Fruit fly (Drosophila melanogaster) whole organism: ENCODE measurements around the gene kz.

ENCODE experiments used
- Dll ChIP-seq: fragments of >200 bp; optimal IDR thresholded peaks from 2 replicates; lab custom pipeline; 2017
- pan ChIP-seq: fragments of >200 bp; optimal IDR thresholded peaks from 2 replicates; lab custom pipeline; 2017
- psq ChIP-seq: fragments of >200 bp; optimal IDR thresholded peaks from 2 replicates; lab custom pipeline; 2017
- usp ChIP-seq: fragments of >200 bp; optimal IDR thresholded peaks from 2 replicates; lab custom pipeline; 2017; ENCODE audit warnings: missing biosample characterization, missing genetic modification characterization, mixed read lengths

- TF ChIP-seq Dll (lab: Kevin White, UChicago), result no peak
- TF ChIP-seq pan (lab: Kevin White, UChicago), result no peak
- no peak for TF ChIP-seq psq (lab: Kevin White, UChicago)
- TF ChIP-seq usp, result no peak
These were observed 44.4 kb upstream of the kz start for dm6 chrX:2286255-2286654.
